Fruit fly (Drosophila melanogaster) whole organism, embryonic: Measurements from ENCODE around the gene vari.

Experiments used
- Ada2b ChIP-seq: fragments of 200-800 bp; sonication (Bioruptor generic); IDR thresholded peaks from 2 replicates; pipeline ENCODE4 v1.3.6; 2022; ENCODE audit warnings: missing biosample characterization, missing genetic modification characterization
- Aef1 ChIP-seq: fragments of 200-800 bp; sonication (Bioruptor generic); IDR thresholded peaks from 3 replicates; pipeline ENCODE4 v1.3.6; 2022; ENCODE audit warnings: missing biosample characterization, missing genetic modification characterization
- CG10267 ChIP-seq: fragments of 200-800 bp; sonication (Bioruptor generic); optimal IDR thresholded peaks from 2 replicates; lab custom pipeline; 2018; ENCODE audit warnings: missing biosample characterization, mild to moderate bottlenecking, missing genetic modification characterization, moderate library complexity
- CG12659 ChIP-seq: fragments of 200-800 bp; sonication (Bioruptor generic); optimal IDR thresholded peaks from 3 replicates; lab custom pipeline; 2017; ENCODE audit warnings: mild to moderate bottlenecking, missing biosample characterization, missing genetic modification reagents, missing genetic modification characterization
- CG12942 ChIP-seq: fragments of 200-800 bp; sonication (Bioruptor generic); optimal IDR thresholded peaks from 3 replicates; lab custom pipeline; 2016; ENCODE audit warnings: missing biosample characterization, missing genetic modification characterization
- CG1529 ChIP-seq: fragments of 200-800 bp; sonication (Bioruptor generic); optimal IDR thresholded peaks from 3 replicates; lab custom pipeline; 2018; ENCODE audit warnings: missing biosample characterization, missing genetic modification characterization
- CG15601 ChIP-seq: fragments of 200-800 bp; sonication (Bioruptor generic); optimal IDR thresholded peaks from 3 replicates; lab custom pipeline; 2019; ENCODE audit warnings: missing biosample characterization, mild to moderate bottlenecking, missing genetic modification characterization, moderate library complexity
- CG17385 ChIP-seq: fragments of 200-800 bp; sonication (Bioruptor generic); optimal IDR thresholded peaks from 3 replicates; lab custom pipeline; 2018; ENCODE audit warnings: missing biosample characterization, mild to moderate bottlenecking, missing genetic modification characterization
- CG18262 ChIP-seq: fragments of 200-800 bp; optimal IDR thresholded peaks from 3 replicates; lab custom pipeline; 2019; ENCODE audit warnings: missing biosample characterization, mild to moderate bottlenecking, missing genetic modification characterization, moderate library complexity
- CG3281 ChIP-seq: fragments of 200-800 bp; sonication (Bioruptor generic); optimal IDR thresholded peaks from 3 replicates; lab custom pipeline; 2017; ENCODE audit warnings: missing biosample characterization, mild to moderate bottlenecking, missing genetic modification characterization
- CG3847 ChIP-seq: fragments of 200-800 bp; sonication (Bioruptor generic); IDR thresholded peaks from 2 replicates; pipeline ENCODE4 v1.3.6; 2022; ENCODE audit warnings: missing biosample characterization, missing genetic modification characterization
- CG4360 ChIP-seq: fragments of 200-800 bp; sonication (Bioruptor generic); IDR thresholded peaks from 2 replicates; pipeline ENCODE4 v1.3.6; 2022; ENCODE audit warnings: missing biosample characterization, missing genetic modification characterization
- CG4424 ChIP-seq: fragments of 200-800 bp; sonication (Bioruptor generic); optimal IDR thresholded peaks from 3 replicates; lab custom pipeline; 2016; ENCODE audit warnings: missing biosample characterization, missing genetic modification characterization
- CG4820 ChIP-seq: fragments of 200-800 bp; sonication (Bioruptor generic); optimal IDR thresholded peaks from 3 replicates; lab custom pipeline; 2016; ENCODE audit warnings: missing biosample characterization, missing genetic modification characterization
- CG6175 ChIP-seq: fragments of 200-800 bp; sonication (Bioruptor generic); IDR thresholded peaks from 3 replicates; pipeline ENCODE4 v1.3.6; 2022; ENCODE audit warnings: missing biosample characterization, missing genetic modification characterization
- CG6683 ChIP-seq: fragments of 200-800 bp; sonication (Bioruptor generic); optimal IDR thresholded peaks from 2 replicates; lab custom pipeline; 2017; ENCODE audit warnings: missing biosample characterization, mild to moderate bottlenecking, missing genetic modification characterization, missing genetic modification reagents
- CG7556 ChIP-seq: fragments of 200-800 bp; sonication (Bioruptor generic); optimal IDR thresholded peaks from 2 replicates; lab custom pipeline; 2017; ENCODE audit warnings: missing biosample characterization, mild to moderate bottlenecking, missing genetic modification characterization
- CG8388 ChIP-seq: fragments of 200-800 bp; sonication (Bioruptor generic); optimal IDR thresholded peaks from 2 replicates; lab custom pipeline; 2019; ENCODE audit warnings: missing biosample characterization, mild to moderate bottlenecking, missing genetic modification characterization, moderate library complexity
- CG9215 ChIP-seq: fragments of 200-800 bp; sonication (Bioruptor generic); IDR thresholded peaks from 2 replicates; pipeline ENCODE4 v1.3.6; 2022; ENCODE audit warnings: missing biosample characterization, missing genetic modification characterization
- CG9437 ChIP-seq: fragments of 200-800 bp; sonication (Bioruptor generic); optimal IDR thresholded peaks from 2 replicates; lab custom pipeline; 2018; ENCODE audit warnings: missing biosample characterization, mild to moderate bottlenecking, missing genetic modification characterization
- CG9609 ChIP-seq: fragments of 200-800 bp; sonication (Bioruptor generic); optimal IDR thresholded peaks from 3 replicates; lab custom pipeline; 2016; ENCODE audit warnings: missing biosample characterization, missing genetic modification characterization
- D19A ChIP-seq: fragments of 200-800 bp; optimal IDR thresholded peaks from 3 replicates; lab custom pipeline; 2019; ENCODE audit warnings: missing biosample characterization, mild to moderate bottlenecking, missing genetic modification characterization, moderate library complexity
- Dll ChIP-seq: fragments of 200-800 bp; sonication (Bioruptor generic); IDR thresholded peaks from 4 replicates; pipeline ENCODE4 v1.3.6; 2022; ENCODE audit warnings: missing biosample characterization, missing genetic modification characterization; ENCODE audit not compliant: partially characterized antibody
- E2f1 ChIP-seq: fragments of 200-800 bp; sonication (Bioruptor generic); IDR thresholded peaks from 2 replicates; pipeline ENCODE4 v1.3.6; 2022; ENCODE audit warnings: missing biosample characterization, missing genetic modification characterization
- Fer1 ChIP-seq: fragments of 200-800 bp; sonication (Bioruptor generic); optimal IDR thresholded peaks from 2 replicates; lab custom pipeline; 2017; ENCODE audit warnings: missing biosample characterization, mild to moderate bottlenecking, missing genetic modification characterization
- HmgZ ChIP-seq: fragments of 200-800 bp; sonication (Bioruptor generic); optimal IDR thresholded peaks from 2 replicates; lab custom pipeline; 2018; ENCODE audit warnings: missing biosample characterization, mild to moderate bottlenecking, missing genetic modification characterization
- Hr3 ChIP-seq: fragments of 200-800 bp; sonication (Bioruptor generic); optimal IDR thresholded peaks from 3 replicates; lab custom pipeline; 2016; ENCODE audit warnings: missing biosample characterization, missing genetic modification characterization
- Med ChIP-seq: fragments of 200-800 bp; sonication (Bioruptor generic); peaks from one replicate; lab custom pipeline; 2016; ENCODE audit warnings: missing biosample characterization, missing genetic modification characterization, mild to moderate bottlenecking, inconsistent platforms, moderate library complexity
- Mrtf ChIP-seq: fragments of 200-800 bp; sonication (Bioruptor generic); IDR thresholded peaks from 3 replicates; pipeline ENCODE4 v1.3.6; 2022; ENCODE audit warnings: missing biosample characterization, missing genetic modification characterization
- NfI ChIP-seq: fragments of 200-800 bp; sonication (Bioruptor generic); optimal IDR thresholded peaks from 3 replicates; lab custom pipeline; 2018; ENCODE audit warnings: missing biosample characterization, mild to moderate bottlenecking, missing genetic modification characterization, moderate library complexity
- Six4 ChIP-seq: fragments of 200-800 bp; sonication (Bioruptor generic); optimal IDR thresholded peaks from 2 replicates; lab custom pipeline; 2016; ENCODE audit warnings: missing biosample characterization, missing genetic modification characterization
- Sry-δ ChIP-seq: fragments of 200-800 bp; sonication (Bioruptor generic); optimal IDR thresholded peaks from 2 replicates; lab custom pipeline; 2016; ENCODE audit warnings: missing biosample characterization, missing genetic modification characterization
- Xrp1 ChIP-seq: fragments of 200-800 bp; sonication (Bioruptor generic); IDR thresholded peaks from 2 replicates; pipeline ENCODE4 v1.3.6; 2022; ENCODE audit warnings: missing biosample characterization, missing genetic modification characterization
- abd-A ChIP-seq: fragments of 200-800 bp; sonication (Bioruptor generic); optimal IDR thresholded peaks from 3 replicates; lab custom pipeline; 2019; ENCODE audit warnings: missing biosample characterization, mild to moderate bottlenecking, missing genetic modification characterization, moderate library complexity
- bcd ChIP-seq: fragments of 200-800 bp; sonication (Bioruptor generic); optimal IDR thresholded peaks from 2 replicates; lab custom pipeline; 2017; ENCODE audit warnings: missing biosample characterization, mild to moderate bottlenecking, missing genetic modification characterization
- caup ChIP-seq: fragments of 200-800 bp; sonication (Bioruptor generic); optimal IDR thresholded peaks from 3 replicates; lab custom pipeline; 2017; ENCODE audit warnings: missing biosample characterization, mild to moderate bottlenecking, missing genetic modification characterization, moderate library complexity; ENCODE audit not compliant: severe bottlenecking
- chn ChIP-seq: fragments of 200-800 bp; sonication (Bioruptor generic); optimal IDR thresholded peaks from 2 replicates; lab custom pipeline; 2016; ENCODE audit warnings: missing biosample characterization, missing genetic modification characterization
- ci ChIP-seq: fragments of 200-800 bp; sonication (Bioruptor generic); IDR thresholded peaks from 3 replicates; pipeline ENCODE4 v1.3.6; 2022; ENCODE audit warnings: missing biosample characterization, missing genetic modification characterization
- dpn ChIP-seq, 2 experiments: fragments of 200-800 bp; sonication (Bioruptor generic); optimal IDR thresholded peaks; 3 replicates each; lab custom pipeline; 2016; ENCODE audit warnings: missing biosample characterization in 2 of 2, missing genetic modification characterization in 2 of 2
- fd96Cb ChIP-seq: fragments of 200-800 bp; sonication (Bioruptor generic); optimal IDR thresholded peaks from 2 replicates; lab custom pipeline; 2018; ENCODE audit warnings: missing biosample characterization, mild to moderate bottlenecking, missing genetic modification characterization, moderate library complexity
- grau ChIP-seq: fragments of 200-800 bp; optimal IDR thresholded peaks from 3 replicates; lab custom pipeline; 2019; ENCODE audit warnings: missing biosample characterization, mild to moderate bottlenecking, missing genetic modification characterization, moderate library complexity
- jigr1 ChIP-seq: fragments of 200-800 bp; sonication (Bioruptor generic); IDR thresholded peaks from 3 replicates; pipeline ENCODE4 v1.3.6; 2022; ENCODE audit warnings: missing biosample characterization, missing genetic modification characterization
- kni ChIP-seq: fragments of 200-800 bp; sonication (Bioruptor generic); optimal IDR thresholded peaks from 3 replicates; lab custom pipeline; 2017; ENCODE audit warnings: mild to moderate bottlenecking, missing biosample characterization, missing genetic modification reagents, missing genetic modification characterization
- lola ChIP-seq, 3 experiments: fragments of >200 bp in 2 of 3; fragments of 200-800 bp in 1 of 3; sonication (Bioruptor generic) in 1 of 3; optimal IDR thresholded peaks; 2 replicates each; lab custom pipeline; 2017 to 2019; ENCODE audit warnings: missing biosample characterization in 3 of 3, missing genetic modification characterization in 3 of 3, mild to moderate bottlenecking in 1 of 3, moderate library complexity in 1 of 3
- odd ChIP-seq: fragments of 200-800 bp; sonication (Bioruptor generic); optimal IDR thresholded peaks from 2 replicates; lab custom pipeline; 2017; ENCODE audit warnings: missing biosample characterization, mild to moderate bottlenecking, missing genetic modification characterization
- phol ChIP-seq: fragments of 200-800 bp; sonication (Bioruptor generic); optimal IDR thresholded peaks from 3 replicates; lab custom pipeline; 2018; ENCODE audit warnings: missing biosample characterization, mild to moderate bottlenecking, missing genetic modification characterization, moderate library complexity
- pum ChIP-seq: fragments of 200-800 bp; sonication (Bioruptor generic); optimal IDR thresholded peaks from 2 replicates; lab custom pipeline; 2016; ENCODE audit warnings: missing biosample characterization, missing genetic modification characterization
- row ChIP-seq: fragments of 200-800 bp; sonication (Bioruptor generic); IDR thresholded peaks from 3 replicates; pipeline ENCODE4 v1.3.6; 2022; ENCODE audit warnings: missing biosample characterization, missing genetic modification characterization

Gene vari

dm6 chr2L:20759809-20760485 lies 36.9 kb downstream of the vari start (continued):
- no peak for TF ChIP-seq Mrtf (GFP tag; lab: Robert Waterston, UW)
- TF ChIP-seq Med (GFP tag; lab: Kevin White, UChicago) = peak; percentile 76
- no peak for TF ChIP-seq kni
- TF ChIP-seq pum (GFP tag; lab: Kevin White, UChicago) = peak; percentile 1
- peak; percentile 15 for TF ChIP-seq NfI (GFP tag; lab: Kevin White, UChicago)
- peak; percentile 38 for TF ChIP-seq Hr3
- TF ChIP-seq CG7556 (GFP tag; lab: Kevin White, UChicago) = peak; percentile 26
- TF ChIP-seq Xrp1 (GFP tag; lab: Robert Waterston, UW) = peak; percentile 69
- peak; percentile 23 for TF ChIP-seq CG15601
- TF ChIP-seq odd (GFP tag; lab: Kevin White, UChicago) = peak; percentile 1
- no peak for TF ChIP-seq CG12942 (GFP tag; lab: Kevin White, UChicago)
- TF ChIP-seq CG3281 (GFP tag; lab: Kevin White, UChicago) = peak; percentile 38
- 0 out of 2 replicates have a peak, but pooled peaks have one; percentile 8 for TF ChIP-seq E2f1 (GFP tag; lab: Robert Waterston, UW)
- peak; percentile 41; the same call in 1 of the 2 replicates for TF ChIP-seq CG3847
- no peak for TF ChIP-seq CG6683 (GFP tag; lab: Kevin White, UChicago)
- no peak for TF ChIP-seq CG9609 (GFP tag; lab: Kevin White, UChicago)
- TF ChIP-seq CG4820 (GFP tag; lab: Kevin White, UChicago) = peak; percentile 23
- no peak for TF ChIP-seq CG4360 (GFP tag; lab: Robert Waterston, UW)
- TF ChIP-seq Sry-δ (GFP tag; lab: Kevin White, UChicago) = no peak
- peak; percentile 54 for TF ChIP-seq CG8388 (GFP tag; lab: Kevin White, UChicago)
- TF ChIP-seq Six4 (GFP tag; lab: Kevin White, UChicago) = no peak
- peak; percentile 45 for TF ChIP-seq fd96Cb (tag; lab: Kevin White, UChicago)
- TF ChIP-seq row (GFP tag; lab: Robert Waterston, UW) = peak; percentile 68
- TF ChIP-seq Aef1 (GFP tag; lab: Robert Waterston, UW) = peak; percentile 31; the same call in 1 of the 3 replicates
- TF ChIP-seq Dll (GFP tag; lab: Robert Waterston, UW) = no peak
- peak; percentile 6; the same call in 1 of the 3 replicates for TF ChIP-seq ci (GFP tag; lab: Robert Waterston, UW)
- TF ChIP-seq Ada2b (GFP tag; lab: Robert Waterston, UW) = peak; percentile 41; the same call in 1 of the 2 replicates
- peak; percentile 29; the same call in 1 of the 2 replicates for TF ChIP-seq CG9215 (GFP tag; lab: Robert Waterston, UW)
- no peak for TF ChIP-seq abd-A (tag; lab: Kevin White, UChicago)
- TF ChIP-seq CG4424 = peak; percentile 40
- TF ChIP-seq phol (tag; lab: Kevin White, UChicago) = peak; percentile 59
- TF ChIP-seq chn (GFP tag; lab: Kevin White, UChicago) = peak; percentile 25
- TF ChIP-seq grau = peak; percentile 69
- peak; percentile 42 for TF ChIP-seq CG17385 (GFP tag; lab: Kevin White, UChicago)
- peak; percentile 21 for TF ChIP-seq CG12659 (GFP tag; lab: Kevin White, UChicago)
- no peak for TF ChIP-seq CG6175 (GFP tag; lab: Robert Waterston, UW)
- TF ChIP-seq dpn (GFP tag; optimal IDR thresholded peaks at IDR 0.05; lab: Kevin White, UChicago) = peak in 1 of 2 experiments; percentile 18
- TF ChIP-seq caup (GFP tag; lab: Kevin White, UChicago) = no peak
- TF ChIP-seq CG9437 (GFP tag; lab: Kevin White, UChicago) = peak; percentile 35
- TF ChIP-seq lola (GFP tag; optimal IDR thresholded peaks at IDR 0.05; lab: Kevin White, UChicago) = peak in 1 of 3 experiments; percentile 42
- TF ChIP-seq CG10267 (tag; lab: Kevin White, UChicago) = peak; percentile 27
- 0 out of 3 replicates have a peak, but pooled peaks have one; percentile 25 for TF ChIP-seq jigr1 (GFP tag; lab: Robert Waterston, UW)
- TF ChIP-seq HmgZ (tag; lab: Kevin White, UChicago) = no peak
- peak; percentile 43 for TF ChIP-seq D19A
- peak; percentile 64 for TF ChIP-seq CG18262 (tag; lab: Kevin White, UChicago)
- TF ChIP-seq Fer1 (GFP tag; lab: Kevin White, UChicago) = peak; percentile 31
- TF ChIP-seq CG1529 (GFP tag; lab: Kevin White, UChicago) = peak; percentile 24
- peak; percentile 15 for TF ChIP-seq bcd
